Worm (Caenorhabditis elegans) whole organism, young adult: ENCODE measurements around the gene W04G3.12.

ENCODE experiments used
- F10E7.11 ChIP-seq: sonication (generic microtip); optimal IDR thresholded peaks from 2 replicates; lab custom pipeline; 2017; ENCODE audit warnings: mild to moderate bottlenecking, missing genetic modification characterization, moderate library complexity, missing compliant biosample characterization
- ama-1 ChIP-seq, 3 experiments: fragments of 150-350 bp in 1 of 3; sonication (generic microtip) in 2 of 3; optimal IDR thresholded peaks; 2 replicates each; lab custom pipeline; 2014 to 2018; ENCODE audit warnings: missing biosample characterization in 2 of 3, missing genetic modification characterization in 2 of 3, missing genetic modification reagents in 2 of 3
- cebp-1 ChIP-seq, 2 experiments: fragments of 200-800 bp in 1 of 2; sonication (Bioruptor generic) in 1 of 2; sonication (generic microtip) in 1 of 2; IDR thresholded peaks in 1 of 2; optimal IDR thresholded peaks in 1 of 2; 2 replicates each; pipeline versions ENCODE4 v1.3.6 to Lab custom; 2017 to 2022; ENCODE audit warnings: missing compliant biosample characterization in 2 of 2, missing genetic modification characterization in 2 of 2, mild to moderate bottlenecking in 1 of 2, missing genetic modification reagents in 1 of 2, moderate library complexity in 1 of 2
- sea-2 ChIP-seq: fragments of 200-800 bp; sonication (Bioruptor generic); IDR thresholded peaks from 2 replicates; pipeline ENCODE4 v1.3.6; 2022; ENCODE audit warnings: missing genetic modification characterization, missing compliant biosample characterization
- sptf-2 ChIP-seq: fragments of 200-800 bp; sonication (Bioruptor generic); optimal IDR thresholded peaks from 2 replicates; lab custom pipeline; 2018; ENCODE audit warnings: mild to moderate bottlenecking, missing genetic modification characterization, missing compliant biosample characterization

DNA sequence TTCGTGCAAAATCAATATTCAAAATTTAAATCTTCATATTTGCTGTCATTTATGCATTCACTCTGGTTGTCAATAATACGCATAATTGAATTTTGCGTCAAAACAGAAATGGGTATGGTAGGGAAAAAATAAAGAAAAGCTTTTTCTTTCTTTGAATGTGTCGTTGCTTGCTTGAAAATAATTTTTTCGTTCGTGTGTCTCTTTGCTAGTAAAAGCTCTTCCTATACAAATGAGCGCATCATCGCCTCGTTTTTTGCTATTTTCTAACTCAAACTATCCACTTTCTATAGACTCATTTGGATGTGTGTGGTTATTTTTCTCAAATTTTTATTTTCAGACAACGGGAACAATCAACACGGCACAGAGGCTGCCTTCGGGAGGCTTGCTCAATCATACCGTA, 48.0 kb downstream of the W04G3.12 start, which contains the start of gene ldb-1:
- no peak for TF ChIP-seq sea-2 (GFP tag; lab: Robert Waterston, UW)
- TF ChIP-seq cebp-1 (GFP tag; IDR thresholded peaks at IDR 0.05; lab: Robert Waterston, UW): no peak
- TF ChIP-seq cebp-1 (tag; optimal IDR thresholded peaks at IDR 0.05; lab: Kevin White, UChicago): no peak
- TF ChIP-seq F10E7.11 (tag; lab: Kevin White, UChicago): no peak
- TF ChIP-seq ama-1 (optimal IDR thresholded peaks at IDR 0.05; lab: Kevin White, UChicago): no peak
- no peak for TF ChIP-seq ama-1 (GFP tag; optimal IDR thresholded peaks at IDR 0.05; lab: Kevin White, UChicago)
- TF ChIP-seq sptf-2 (GFP tag; lab: Kevin White, UChicago): no peak
